Fruit fly (Drosophila melanogaster): ENCODE results near the gene Taf6.

- TF ChIP-seq h (optimal IDR thresholded peaks at IDR 0.05) (no peak), psq (optimal IDR thresholded peaks at IDR 0.05) (no peak), Sin3A (optimal IDR thresholded peaks at IDR 0.05) (no peak), ttk (optimal IDR thresholded peaks at IDR 0.05) (no peak)
Measured at dm6 chr3L:19618072-19618958, 19.4 kb downstream of the Taf6 start, which contains the start of gene asf1.
